Fruit fly (Drosophila melanogaster) Kc167 (cell line): Measurements from ENCODE around the gene Hs6st.

Experiments used
- Myc ChIP-seq: fragments of >200 bp; optimal IDR thresholded peaks from 2 replicates; lab custom pipeline; 2017; ENCODE audit warnings: missing external identifiers
- insv ChIP-seq: fragments of >200 bp; optimal IDR thresholded peaks from 3 replicates; lab custom pipeline; 2018; ENCODE audit warnings: missing external identifiers
- psq ChIP-seq: fragments of >200 bp; optimal IDR thresholded peaks from 2 replicates; lab custom pipeline; 2017; ENCODE audit warnings: missing external identifiers

DNA sequence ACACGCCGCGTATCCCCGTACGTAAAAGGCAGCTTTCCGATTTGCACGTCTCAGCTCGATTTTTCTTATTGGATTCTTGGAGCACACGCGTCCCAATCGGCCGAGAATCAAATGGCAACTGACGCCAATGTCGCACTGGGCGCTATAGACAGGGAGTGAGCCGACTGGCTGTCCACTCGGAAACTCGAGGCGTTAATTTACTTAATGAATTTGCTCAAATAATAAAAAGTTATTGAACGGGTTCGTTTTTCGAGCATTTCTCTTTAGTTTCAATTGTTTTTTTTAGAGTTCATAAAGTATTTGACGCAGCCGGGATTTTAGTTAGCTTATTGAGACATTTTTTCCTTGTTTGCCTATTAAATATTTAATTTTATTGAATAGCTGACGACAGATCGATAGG lies 83.0 kb downstream of the Hs6st start, which contains the start of gene CG4462:
- no peak for TF ChIP-seq psq
- TF ChIP-seq insv: no peak
- no peak for TF ChIP-seq Myc
